Fruit fly (Drosophila melanogaster) whole organism, adult: ENCODE data around the gene dyl.

Experiments used
- CG11617 ChIP-seq: fragments of 200-800 bp; sonication (Bioruptor generic); optimal IDR thresholded peaks from 2 replicates; lab custom pipeline; 2017; ENCODE audit warnings: mild to moderate bottlenecking, missing biosample characterization, missing genetic modification reagents, missing genetic modification characterization
- CG12768 ChIP-seq: fragments of 200-800 bp; sonication (Bioruptor generic); optimal IDR thresholded peaks from 2 replicates; lab custom pipeline; 2017; ENCODE audit warnings: missing biosample characterization, missing genetic modification characterization, mild to moderate bottlenecking, moderate library complexity, missing genetic modification reagents
- CG14711 ChIP-seq: fragments of 200-800 bp; sonication (Bioruptor generic); optimal IDR thresholded peaks from 2 replicates; lab custom pipeline; 2018; ENCODE audit warnings: missing biosample characterization, mild to moderate bottlenecking, missing genetic modification characterization, moderate library complexity
- CG1620 ChIP-seq: fragments of 200-800 bp; sonication (Bioruptor generic); optimal IDR thresholded peaks from 2 replicates; lab custom pipeline; 2016; ENCODE audit warnings: missing biosample characterization, missing genetic modification characterization
- CG33017 ChIP-seq: fragments of 200-800 bp; sonication (Bioruptor generic); optimal IDR thresholded peaks from 2 replicates; lab custom pipeline; 2018; ENCODE audit warnings: missing biosample characterization, mild to moderate bottlenecking, missing genetic modification characterization, moderate library complexity
- CG5204 ChIP-seq: fragments of 200-800 bp; sonication (Bioruptor generic); optimal IDR thresholded peaks from 2 replicates; lab custom pipeline; 2016; ENCODE audit warnings: missing biosample characterization, missing genetic modification characterization
- CG7045 ChIP-seq: fragments of 200-800 bp; sonication (Bioruptor generic); optimal IDR thresholded peaks from 2 replicates; lab custom pipeline; 2017; ENCODE audit warnings: missing biosample characterization, mild to moderate bottlenecking, missing genetic modification characterization
- CG7101 ChIP-seq: fragments of 200-800 bp; sonication (Bioruptor generic); optimal IDR thresholded peaks from 2 replicates; lab custom pipeline; 2018; ENCODE audit warnings: missing biosample characterization, mild to moderate bottlenecking, missing genetic modification characterization, moderate library complexity
- Clk ChIP-seq: fragments of 200-800 bp; sonication (Bioruptor generic); optimal IDR thresholded peaks from 2 replicates; lab custom pipeline; 2017; ENCODE audit warnings: missing biosample characterization, missing genetic modification characterization
- Crg-1 ChIP-seq: fragments of 200-800 bp; sonication (Bioruptor generic); optimal IDR thresholded peaks from 2 replicates; lab custom pipeline; 2016; ENCODE audit warnings: missing biosample characterization, missing genetic modification characterization
- Hr96 ChIP-seq: fragments of 200-800 bp; sonication (Bioruptor generic); optimal IDR thresholded peaks from 2 replicates; lab custom pipeline; 2016; ENCODE audit warnings: missing biosample characterization, missing genetic modification characterization
- Mnt ChIP-seq: fragments of 200-800 bp; sonication (Bioruptor generic); optimal IDR thresholded peaks from 2 replicates; lab custom pipeline; 2016; ENCODE audit warnings: missing biosample characterization, mild to moderate bottlenecking, missing genetic modification characterization
- bab1 ChIP-seq: fragments of 200-800 bp; sonication (Bioruptor generic); optimal IDR thresholded peaks from 3 replicates; lab custom pipeline; 2019; ENCODE audit warnings: missing biosample characterization, mild to moderate bottlenecking, missing genetic modification characterization, moderate library complexity
- cic ChIP-seq: fragments of 200-800 bp; sonication (Bioruptor generic); optimal IDR thresholded peaks from 2 replicates; lab custom pipeline; 2017; ENCODE audit warnings: missing biosample characterization, mild to moderate bottlenecking, missing genetic modification characterization, moderate library complexity
- cnc ChIP-seq, 2 experiments: fragments of >200 bp; optimal IDR thresholded peaks; 2 replicates each; lab custom pipeline; 2017
- kay ChIP-seq: fragments of 200-800 bp; sonication (Bioruptor generic); peaks from one replicate; lab custom pipeline; 2016; ENCODE audit warnings: missing biosample characterization, missing genetic modification characterization, borderline replicate concordance
- ovo ChIP-seq: fragments of 200-800 bp; sonication (Bioruptor generic); optimal IDR thresholded peaks from 2 replicates; lab custom pipeline; 2016; ENCODE audit warnings: missing biosample characterization, missing genetic modification characterization
- pad ChIP-seq: fragments of 200-800 bp; sonication (Bioruptor generic); optimal IDR thresholded peaks from 3 replicates; lab custom pipeline; 2017; ENCODE audit warnings: missing biosample characterization, missing genetic modification characterization, mild to moderate bottlenecking, moderate library complexity, missing genetic modification reagents
- tj ChIP-seq: fragments of 200-800 bp; sonication (Bioruptor generic); optimal IDR thresholded peaks from 3 replicates; lab custom pipeline; 2017; ENCODE audit warnings: missing biosample characterization, mild to moderate bottlenecking, missing genetic modification characterization, moderate library complexity
- toe ChIP-seq: fragments of 200-800 bp; sonication (Bioruptor generic); optimal IDR thresholded peaks from 2 replicates; lab custom pipeline; 2016; ENCODE audit warnings: missing biosample characterization, missing genetic modification characterization

Gene dyl

dm6 chr3L:4349314-4349713 lies 41.8 kb upstream of the dyl start:
- TF ChIP-seq CG12768 (GFP tag; lab: Kevin White, UChicago) (no peak), CG5204 (GFP tag; lab: Kevin White, UChicago) (no peak), pad (GFP tag; lab: Kevin White, UChicago) (no peak), CG14711 (tag; lab: Kevin White, UChicago) (no peak), Mnt (GFP tag; lab: Kevin White, UChicago) (no peak), Crg-1 (no peak), cic (GFP tag; lab: Kevin White, UChicago) (no peak), CG7101 (tag; lab: Kevin White, UChicago) (no peak), CG11617 (no peak), cnc (optimal IDR thresholded peaks at IDR 0.05; lab: Kevin White, UChicago) (no peak), Hr96 (GFP tag; lab: Kevin White, UChicago) (no peak), CG33017 (tag; lab: Kevin White, UChicago) (no peak), Clk (GFP tag; lab: Kevin White, UChicago) (no peak)

dm6 chr3L:4348839-4349238 lies 41.3 kb upstream of the dyl start:
- TF ChIP-seq toe (GFP tag; lab: Kevin White, UChicago) (no peak), CG5204 (GFP tag; lab: Kevin White, UChicago) (no peak), cic (GFP tag; lab: Kevin White, UChicago) (no peak), Hr96 (GFP tag; lab: Kevin White, UChicago) (no peak)

- TF ChIP-seq bab1 (GFP tag; lab: Kevin White, UChicago) (no peak), cnc (optimal IDR thresholded peaks at IDR 0.05; lab: Kevin White, UChicago) (no peak), CG7101 (tag; lab: Kevin White, UChicago) (no peak), cic (GFP tag; lab: Kevin White, UChicago) (no peak), CG12768 (GFP tag; lab: Kevin White, UChicago) (no peak), CG11617 (no peak), CG14711 (tag; lab: Kevin White, UChicago) (no peak)
Measured at dm6 chr3L:4348072-4348471, 40.6 kb upstream of the dyl start.

- TF ChIP-seq CG14711 (tag; lab: Kevin White, UChicago) (no peak), CG1620 (GFP tag; lab: Kevin White, UChicago) (no peak)
Measured at dm6 chr3L:4346379-4346778, 38.9 kb upstream of the dyl start.

dm6 chr3L:4341078-4341477 lies 33.6 kb upstream of the dyl start:
- TF ChIP-seq kay (GFP tag; lab: Kevin White, UChicago) (peak; percentile 11), Clk (GFP tag; lab: Kevin White, UChicago) (no peak)

- TF ChIP-seq kay (GFP tag; lab: Kevin White, UChicago) (no peak), cnc (optimal IDR thresholded peaks at IDR 0.05; lab: Kevin White, UChicago) (no peak), cic (GFP tag; lab: Kevin White, UChicago) (no peak), tj (GFP tag; lab: Kevin White, UChicago) (no peak), pad (GFP tag; lab: Kevin White, UChicago) (no peak), bab1 (GFP tag; lab: Kevin White, UChicago) (no peak), Mnt (GFP tag; lab: Kevin White, UChicago) (no peak), CG14711 (tag; lab: Kevin White, UChicago) (no peak), Crg-1 (no peak), CG7101 (tag; lab: Kevin White, UChicago) (no peak), ovo (GFP tag; lab: Kevin White, UChicago) (no peak), CG12768 (GFP tag; lab: Kevin White, UChicago) (no peak), CG1620 (GFP tag; lab: Kevin White, UChicago) (no peak), Clk (GFP tag; lab: Kevin White, UChicago) (no peak), CG7045 (GFP tag; lab: Kevin White, UChicago) (no peak), CG33017 (tag; lab: Kevin White, UChicago) (no peak), toe (GFP tag; lab: Kevin White, UChicago) (no peak), CG11617 (no peak), CG5204 (GFP tag; lab: Kevin White, UChicago) (no peak)
Measured at dm6 chr3L:4340227-4340626, 32.7 kb upstream of the dyl start.

- TF ChIP-seq toe (GFP tag; lab: Kevin White, UChicago) (no peak), tj (GFP tag; lab: Kevin White, UChicago) (no peak), Hr96 (GFP tag; lab: Kevin White, UChicago) (no peak), CG5204 (GFP tag; lab: Kevin White, UChicago) (no peak), bab1 (GFP tag; lab: Kevin White, UChicago) (no peak), CG11617 (no peak), ovo (GFP tag; lab: Kevin White, UChicago) (no peak), kay (GFP tag; lab: Kevin White, UChicago) (no peak), CG12768 (GFP tag; lab: Kevin White, UChicago) (no peak), pad (GFP tag; lab: Kevin White, UChicago) (no peak), Mnt (GFP tag; lab: Kevin White, UChicago) (no peak), cnc (optimal IDR thresholded peaks at IDR 0.05; lab: Kevin White, UChicago) (no peak), cic (GFP tag; lab: Kevin White, UChicago) (no peak), CG7101 (tag; lab: Kevin White, UChicago) (no peak), CG1620 (GFP tag; lab: Kevin White, UChicago) (no peak), Clk (GFP tag; lab: Kevin White, UChicago) (no peak), Crg-1 (no peak), CG33017 (tag; lab: Kevin White, UChicago) (no peak)
Measured at dm6 chr3L:4339525-4339924, 32.0 kb upstream of the dyl start.
